Worm (Caenorhabditis elegans) whole organism, late embryonic: ENCODE data around the gene C49H3.12.

Experiments used
- F13H6.1 ChIP-seq: sonication (generic microtip); optimal IDR thresholded peaks from 2 replicates; lab custom pipeline; 2016; ENCODE audit warnings: missing genetic modification characterization, missing compliant biosample characterization
- ama-1 ChIP-seq: fragments of 150-350 bp; optimal IDR thresholded peaks from 2 replicates; lab custom pipeline; 2014
- ceh-45 ChIP-seq: fragments of 200-800 bp; sonication (Bioruptor generic); IDR thresholded peaks from 2 replicates; pipeline ENCODE4 v1.3.6; 2022; ENCODE audit warnings: missing genetic modification reagents, missing genetic modification characterization, missing compliant biosample characterization
- hlh-15 ChIP-seq: sonication (generic microtip); optimal IDR thresholded peaks from 2 replicates; lab custom pipeline; 2016; ENCODE audit warnings: missing genetic modification characterization, missing compliant biosample characterization
- mec-3 ChIP-seq: sonication (generic microtip); optimal IDR thresholded peaks from 2 replicates; lab custom pipeline; 2016; ENCODE audit warnings: borderline replicate concordance, missing genetic modification characterization, missing compliant biosample characterization
- tbx-2 ChIP-seq: sonication (generic microtip); optimal IDR thresholded peaks from 2 replicates; lab custom pipeline; 2016; ENCODE audit warnings: missing genetic modification characterization, missing compliant biosample characterization

DNA sequence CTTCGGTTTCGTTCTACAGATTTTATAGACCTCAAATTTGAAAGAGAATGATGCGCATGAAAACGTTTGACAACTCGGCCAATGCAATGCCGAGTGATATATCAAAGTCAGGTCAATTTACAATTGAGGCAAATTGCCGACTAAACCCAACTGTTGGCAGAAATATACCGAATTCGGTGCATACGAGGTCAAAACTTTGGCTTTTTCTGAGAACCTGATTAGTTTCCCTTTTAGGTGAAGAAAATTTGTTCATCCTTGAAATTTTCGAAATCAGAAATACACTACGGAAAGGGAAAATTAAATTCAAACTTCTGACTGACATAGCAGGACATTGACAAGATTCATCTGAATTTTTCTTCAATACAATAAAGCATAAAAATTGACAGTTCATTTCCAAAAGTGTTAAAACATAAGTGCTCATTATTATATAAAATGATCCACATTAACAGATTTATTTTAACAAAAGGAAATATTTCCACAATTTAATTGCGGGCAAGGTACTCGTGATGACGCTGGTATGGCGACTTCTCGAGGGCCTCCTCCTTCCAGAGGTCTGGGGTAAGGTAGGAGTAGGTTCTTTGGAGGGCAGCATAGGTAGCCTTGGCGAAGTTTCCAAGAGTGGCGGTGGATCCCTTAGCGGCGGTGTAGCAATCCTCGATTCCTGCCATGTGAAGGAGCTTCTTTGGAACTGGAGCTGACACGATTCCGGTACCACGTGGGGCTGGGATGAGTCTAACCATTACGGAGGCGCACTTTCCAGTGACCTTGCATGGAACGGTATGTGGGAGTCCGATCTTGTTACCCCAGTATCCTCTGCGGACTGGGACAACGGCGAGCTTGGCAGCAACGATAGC lies 1.9 kb downstream of the C49H3.12 start:
- TF ChIP-seq tbx-2 (tag; lab: Kevin White, UChicago) (no peak), F13H6.1 (tag; lab: Kevin White, UChicago) (no peak), mec-3 (tag; lab: Kevin White, UChicago) (no peak), hlh-15 (tag; lab: Kevin White, UChicago) (no peak), ama-1 (lab: Kevin White, UChicago) (peak; percentile 9), ceh-45 (GFP tag; lab: Robert Waterston, UW) (no peak)
